Worm (Caenorhabditis elegans): ENCODE data around the gene Y41C4A.9.

DNA sequence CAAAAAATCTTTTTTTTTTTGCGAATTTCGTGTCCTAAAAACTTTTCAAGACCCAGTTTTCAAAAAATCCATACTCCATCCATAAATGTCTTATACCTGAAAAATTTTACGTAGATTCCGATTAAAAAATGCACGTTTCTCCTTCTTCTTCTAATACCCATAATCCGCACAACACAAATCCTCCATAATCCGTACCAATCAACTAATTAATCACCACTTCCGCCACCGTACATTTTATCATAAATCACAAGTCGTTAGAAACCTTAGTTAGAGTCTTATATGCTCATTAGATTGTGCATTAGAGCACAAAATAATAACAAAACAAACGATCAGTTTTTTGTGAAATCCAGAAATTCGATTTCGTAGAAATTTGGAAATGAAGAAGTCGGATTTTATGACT lies 49.4 kb downstream of the Y41C4A.9 start:
- TF ChIP-seq F37B4.10 (GFP tag; IDR thresholded peaks at IDR 0.05) (no peak), F55B11.4 (tag; optimal IDR thresholded peaks at IDR 0.05; ENCODE audit: borderline replicate concordance, insufficient read depth) (no peak), ekl-4 (GFP tag; IDR thresholded peaks at IDR 0.05) (no peak), rcor-1 (GFP tag; IDR thresholded peaks at IDR 0.05) (no peak), ama-1 (optimal IDR thresholded peaks at IDR 0.05) (no peak), ama-1 (GFP tag; optimal IDR thresholded peaks at IDR 0.05) (no peak), hrde-1 (tag; optimal IDR thresholded peaks at IDR 0.05; ENCODE audit: borderline replicate concordance) (no peak), snpc-4 (GFP tag; optimal IDR thresholded peaks at IDR 0.05) (no peak), snpc-4 (tag; optimal IDR thresholded peaks at IDR 0.05) (no peak), B0261.1 (tag; optimal IDR thresholded peaks at IDR 0.05) (no peak), B0035.1 (tag; optimal IDR thresholded peaks at IDR 0.05) (no peak), snpc-1.3 (tag; optimal IDR thresholded peaks at IDR 0.05; ENCODE audit: insufficient read depth) (no peak)

Measured in whole organism, young adult.